Fruit fly (Drosophila melanogaster) whole organism, adult: Measurements from ENCODE around the gene superdeath.

Experiments
- CG11617 ChIP-seq: fragments of 200-800 bp; sonication (Bioruptor generic); optimal IDR thresholded peaks from 2 replicates; lab custom pipeline; 2017; ENCODE audit warnings: mild to moderate bottlenecking, missing biosample characterization, missing genetic modification reagents, missing genetic modification characterization
- CG12768 ChIP-seq: fragments of 200-800 bp; sonication (Bioruptor generic); optimal IDR thresholded peaks from 2 replicates; lab custom pipeline; 2017; ENCODE audit warnings: missing biosample characterization, missing genetic modification characterization, mild to moderate bottlenecking, moderate library complexity, missing genetic modification reagents
- CG14711 ChIP-seq: fragments of 200-800 bp; sonication (Bioruptor generic); optimal IDR thresholded peaks from 2 replicates; lab custom pipeline; 2018; ENCODE audit warnings: missing biosample characterization, mild to moderate bottlenecking, missing genetic modification characterization, moderate library complexity
- CG1620 ChIP-seq: fragments of 200-800 bp; sonication (Bioruptor generic); optimal IDR thresholded peaks from 2 replicates; lab custom pipeline; 2016; ENCODE audit warnings: missing biosample characterization, missing genetic modification characterization
- CG33017 ChIP-seq: fragments of 200-800 bp; sonication (Bioruptor generic); optimal IDR thresholded peaks from 2 replicates; lab custom pipeline; 2018; ENCODE audit warnings: missing biosample characterization, mild to moderate bottlenecking, missing genetic modification characterization, moderate library complexity
- CG5204 ChIP-seq: fragments of 200-800 bp; sonication (Bioruptor generic); optimal IDR thresholded peaks from 2 replicates; lab custom pipeline; 2016; ENCODE audit warnings: missing biosample characterization, missing genetic modification characterization
- CG7045 ChIP-seq: fragments of 200-800 bp; sonication (Bioruptor generic); optimal IDR thresholded peaks from 2 replicates; lab custom pipeline; 2017; ENCODE audit warnings: missing biosample characterization, mild to moderate bottlenecking, missing genetic modification characterization
- CG7101 ChIP-seq: fragments of 200-800 bp; sonication (Bioruptor generic); optimal IDR thresholded peaks from 2 replicates; lab custom pipeline; 2018; ENCODE audit warnings: missing biosample characterization, mild to moderate bottlenecking, missing genetic modification characterization, moderate library complexity
- Clk ChIP-seq: fragments of 200-800 bp; sonication (Bioruptor generic); optimal IDR thresholded peaks from 2 replicates; lab custom pipeline; 2017; ENCODE audit warnings: missing biosample characterization, missing genetic modification characterization
- Crg-1 ChIP-seq: fragments of 200-800 bp; sonication (Bioruptor generic); optimal IDR thresholded peaks from 2 replicates; lab custom pipeline; 2016; ENCODE audit warnings: missing biosample characterization, missing genetic modification characterization
- Hr96 ChIP-seq: fragments of 200-800 bp; sonication (Bioruptor generic); optimal IDR thresholded peaks from 2 replicates; lab custom pipeline; 2016; ENCODE audit warnings: missing biosample characterization, missing genetic modification characterization
- Mnt ChIP-seq: fragments of 200-800 bp; sonication (Bioruptor generic); optimal IDR thresholded peaks from 2 replicates; lab custom pipeline; 2016; ENCODE audit warnings: missing biosample characterization, mild to moderate bottlenecking, missing genetic modification characterization
- bab1 ChIP-seq: fragments of 200-800 bp; sonication (Bioruptor generic); optimal IDR thresholded peaks from 3 replicates; lab custom pipeline; 2019; ENCODE audit warnings: missing biosample characterization, mild to moderate bottlenecking, missing genetic modification characterization, moderate library complexity
- cic ChIP-seq: fragments of 200-800 bp; sonication (Bioruptor generic); optimal IDR thresholded peaks from 2 replicates; lab custom pipeline; 2017; ENCODE audit warnings: missing biosample characterization, mild to moderate bottlenecking, missing genetic modification characterization, moderate library complexity
- cnc ChIP-seq, 2 experiments: fragments of >200 bp; optimal IDR thresholded peaks; 2 replicates each; lab custom pipeline; 2017
- kay ChIP-seq: fragments of 200-800 bp; sonication (Bioruptor generic); peaks from one replicate; lab custom pipeline; 2016; ENCODE audit warnings: missing biosample characterization, missing genetic modification characterization, borderline replicate concordance
- ovo ChIP-seq: fragments of 200-800 bp; sonication (Bioruptor generic); optimal IDR thresholded peaks from 2 replicates; lab custom pipeline; 2016; ENCODE audit warnings: missing biosample characterization, missing genetic modification characterization
- pad ChIP-seq: fragments of 200-800 bp; sonication (Bioruptor generic); optimal IDR thresholded peaks from 3 replicates; lab custom pipeline; 2017; ENCODE audit warnings: missing biosample characterization, missing genetic modification characterization, mild to moderate bottlenecking, moderate library complexity, missing genetic modification reagents
- tj ChIP-seq: fragments of 200-800 bp; sonication (Bioruptor generic); optimal IDR thresholded peaks from 3 replicates; lab custom pipeline; 2017; ENCODE audit warnings: missing biosample characterization, mild to moderate bottlenecking, missing genetic modification characterization, moderate library complexity
- toe ChIP-seq: fragments of 200-800 bp; sonication (Bioruptor generic); optimal IDR thresholded peaks from 2 replicates; lab custom pipeline; 2016; ENCODE audit warnings: missing biosample characterization, missing genetic modification characterization

Gene superdeath

dm6 chr3R:29098022-29098421, 40.4 kb upstream of the superdeath start:
- no peak for TF ChIP-seq CG11617
- no peak for TF ChIP-seq CG5204 (GFP tag; lab: Kevin White, UChicago)

- TF ChIP-seq kay (GFP tag; lab: Kevin White, UChicago), result no peak
Observed at dm6 chr3R:29103227-29103626, 35.2 kb upstream of the superdeath start.

- TF ChIP-seq CG11617 (no peak), CG33017 (tag; lab: Kevin White, UChicago) (peak; percentile 9), cic (peak; percentile 60), CG5204 (GFP tag; lab: Kevin White, UChicago) (no peak), cnc (optimal IDR thresholded peaks at IDR 0.05; lab: Kevin White, UChicago) (no peak), tj (no peak), CG7045 (GFP tag; lab: Kevin White, UChicago) (no peak), Crg-1 (GFP tag; lab: Kevin White, UChicago) (no peak), CG14711 (tag; lab: Kevin White, UChicago) (no peak)
Observed at dm6 chr3R:29111795-29112194, 26.7 kb upstream of the superdeath start.

dm6 chr3R:29112398-29113150, 25.9 kb upstream of the superdeath start, which contains the start of the genes alpha-Man-Ib and Pdhb:
Gene alpha-Man-Ib (minus strand): TSS chr3R:29112822.
Gene Pdhb (plus strand): TSS chr3R:29113071.
- TF ChIP-seq CG12768 (GFP tag; lab: Kevin White, UChicago) (peak; percentile 71), cnc (optimal IDR thresholded peaks at IDR 0.05; lab: Kevin White, UChicago) (no peak), CG33017 (tag; lab: Kevin White, UChicago) (peak; percentile 72), Clk (GFP tag; lab: Kevin White, UChicago) (peak; percentile 50), Hr96 (GFP tag; lab: Kevin White, UChicago) (peak; percentile 41), CG7101 (tag; lab: Kevin White, UChicago) (peak; percentile 85), CG1620 (GFP tag; lab: Kevin White, UChicago) (peak; percentile 64), tj (peak; percentile 63), bab1 (GFP tag; lab: Kevin White, UChicago) (peak; percentile 78), Crg-1 (GFP tag; lab: Kevin White, UChicago) (peak; percentile 59), pad (GFP tag; lab: Kevin White, UChicago) (peak; percentile 56), toe (GFP tag; lab: Kevin White, UChicago) (no peak), CG14711 (tag; lab: Kevin White, UChicago) (peak; percentile 74), cic (peak; percentile 22), CG5204 (GFP tag; lab: Kevin White, UChicago) (no peak), Mnt (GFP tag; lab: Kevin White, UChicago) (peak; percentile 71), ovo (GFP tag; lab: Kevin White, UChicago) (peak; percentile 60), kay (GFP tag; lab: Kevin White, UChicago) (no peak), CG11617 (peak; percentile 73), CG7045 (GFP tag; lab: Kevin White, UChicago) (peak; percentile 78)

- TF ChIP-seq pad (GFP tag; lab: Kevin White, UChicago), result no peak
- TF ChIP-seq bab1 (GFP tag; lab: Kevin White, UChicago), result no peak
- TF ChIP-seq Crg-1 (GFP tag; lab: Kevin White, UChicago), result no peak
- no peak for TF ChIP-seq CG1620 (GFP tag; lab: Kevin White, UChicago)
- no peak for TF ChIP-seq Clk (GFP tag; lab: Kevin White, UChicago)
- no peak for TF ChIP-seq tj
- TF ChIP-seq CG5204 (GFP tag; lab: Kevin White, UChicago), result no peak
- no peak for TF ChIP-seq CG7101 (tag; lab: Kevin White, UChicago)
- TF ChIP-seq kay (GFP tag; lab: Kevin White, UChicago), result no peak
- no peak for TF ChIP-seq Mnt (GFP tag; lab: Kevin White, UChicago)
- no peak for TF ChIP-seq ovo (GFP tag; lab: Kevin White, UChicago)
- no peak for TF ChIP-seq CG7045 (GFP tag; lab: Kevin White, UChicago)
- TF ChIP-seq CG33017 (tag; lab: Kevin White, UChicago), result no peak
- TF ChIP-seq cic, result no peak
- no peak for TF ChIP-seq CG14711 (tag; lab: Kevin White, UChicago)
- no peak for TF ChIP-seq CG11617
- TF ChIP-seq Hr96 (GFP tag; lab: Kevin White, UChicago), result no peak
- TF ChIP-seq toe (GFP tag; lab: Kevin White, UChicago), result no peak
- no peak for TF ChIP-seq CG12768 (GFP tag; lab: Kevin White, UChicago)
Observed at dm6 chr3R:29113392-29113791, 25.1 kb upstream of the superdeath start.

DNA sequence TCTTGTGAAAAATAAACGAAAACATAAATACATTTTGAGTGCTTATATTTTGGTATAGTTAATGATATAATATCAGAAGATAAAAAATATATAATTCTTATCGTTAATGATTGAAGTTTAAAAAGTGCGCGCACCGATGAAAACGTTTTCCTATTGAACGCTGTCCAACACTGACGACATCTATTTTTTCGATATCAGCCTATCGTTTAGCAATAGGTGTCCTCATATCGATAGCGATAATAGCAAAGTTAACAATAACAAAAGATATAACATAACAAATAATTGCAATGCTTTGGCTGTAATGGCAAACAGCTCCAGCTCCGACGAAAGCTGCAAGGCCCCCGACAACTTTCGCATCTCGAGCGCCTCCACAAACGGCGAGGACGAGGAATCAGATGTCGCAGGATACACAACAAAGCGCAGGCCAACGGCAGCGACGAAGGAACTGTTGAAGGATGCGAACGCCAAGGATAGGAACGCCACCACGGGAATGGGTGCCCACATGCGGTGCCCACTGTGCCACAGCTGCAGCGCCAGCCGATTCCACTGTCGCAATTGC, 22.2 kb upstream of the superdeath start, which contains the start of gene Atg14:
Gene Atg14, plus strand, starts transcription at position 225 of the 559 bp plus-strand sequence.
- no peak for TF ChIP-seq toe (GFP tag; lab: Kevin White, UChicago)
- TF ChIP-seq CG11617, result no peak
- TF ChIP-seq Hr96 (GFP tag; lab: Kevin White, UChicago), result peak; percentile 40
- peak; percentile 12 for TF ChIP-seq CG1620 (GFP tag; lab: Kevin White, UChicago)
- no peak for TF ChIP-seq cnc (optimal IDR thresholded peaks at IDR 0.05; lab: Kevin White, UChicago)
- peak; percentile 57 for TF ChIP-seq CG7101 (tag; lab: Kevin White, UChicago)
- no peak for TF ChIP-seq tj
- TF ChIP-seq Mnt (GFP tag; lab: Kevin White, UChicago), result peak; percentile 58
- peak; percentile 40 for TF ChIP-seq Crg-1 (GFP tag; lab: Kevin White, UChicago)
- TF ChIP-seq Clk (GFP tag; lab: Kevin White, UChicago), result no peak
- no peak for TF ChIP-seq ovo (GFP tag; lab: Kevin White, UChicago)
- peak; percentile 52 for TF ChIP-seq pad (GFP tag; lab: Kevin White, UChicago)
- peak; percentile 37 for TF ChIP-seq cic
- TF ChIP-seq CG12768 (GFP tag; lab: Kevin White, UChicago), result peak; percentile 44
- no peak for TF ChIP-seq CG7045 (GFP tag; lab: Kevin White, UChicago)
- no peak for TF ChIP-seq kay (GFP tag; lab: Kevin White, UChicago)
- peak; percentile 12 for TF ChIP-seq CG33017 (tag; lab: Kevin White, UChicago)
- TF ChIP-seq CG5204 (GFP tag; lab: Kevin White, UChicago), result no peak
- peak; percentile 34 for TF ChIP-seq CG14711 (tag; lab: Kevin White, UChicago)
- TF ChIP-seq bab1 (GFP tag; lab: Kevin White, UChicago), result peak; percentile 47
